Fruit fly (Drosophila melanogaster): Measurements from ENCODE around the gene CG12219.

CG12219 gene

dm6 chrX:6301052-6301451, at the start of gene CG12219:
TSS of gene CG12219 (minus strand) at chrX:6301285.
- TF ChIP-seq psq (optimal IDR thresholded peaks at IDR 0.05) (no peak), h (optimal IDR thresholded peaks at IDR 0.05) (no peak), ttk (optimal IDR thresholded peaks at IDR 0.05) (no peak), Sin3A (optimal IDR thresholded peaks at IDR 0.05) (no peak), insv (optimal IDR thresholded peaks at IDR 0.05) (no peak), Myc (optimal IDR thresholded peaks at IDR 0.05) (no peak)

dm6 chrX:6350213-6350679, 49.2 kb upstream of the CG12219 start, which contains the start of the genes ND-B16.6 and kdn:
TSS of gene ND-B16.6 (minus strand) at chrX:6350401.
TSS of gene kdn (plus strand) at chrX:6350629.
- TF ChIP-seq h (optimal IDR thresholded peaks at IDR 0.05), result no peak
- TF ChIP-seq Sin3A (optimal IDR thresholded peaks at IDR 0.05), result no peak
- no peak for TF ChIP-seq Myc (optimal IDR thresholded peaks at IDR 0.05)
- no peak for TF ChIP-seq ttk (optimal IDR thresholded peaks at IDR 0.05)
- TF ChIP-seq insv (optimal IDR thresholded peaks at IDR 0.05), result no peak
- no peak for TF ChIP-seq psq (optimal IDR thresholded peaks at IDR 0.05)

- TF ChIP-seq Myc (optimal IDR thresholded peaks at IDR 0.05), result no peak
- TF ChIP-seq psq (optimal IDR thresholded peaks at IDR 0.05), result no peak
Observed at dm6 chrX:6349231-6349630, 48.1 kb upstream of the CG12219 start.

dm6 chrX:6346926-6347367, 45.9 kb upstream of the CG12219 start, which contains the start of gene CG3847:
TSS of gene CG3847 (plus strand) at chrX:6347103.
- TF ChIP-seq psq (optimal IDR thresholded peaks at IDR 0.05) (no peak), Sin3A (optimal IDR thresholded peaks at IDR 0.05) (no peak)

- no peak for TF ChIP-seq h (optimal IDR thresholded peaks at IDR 0.05)
- no peak for TF ChIP-seq Sin3A (optimal IDR thresholded peaks at IDR 0.05)
- TF ChIP-seq ttk (optimal IDR thresholded peaks at IDR 0.05), result no peak
- TF ChIP-seq insv (optimal IDR thresholded peaks at IDR 0.05), result no peak
- TF ChIP-seq psq (optimal IDR thresholded peaks at IDR 0.05), result no peak
- no peak for TF ChIP-seq Myc (optimal IDR thresholded peaks at IDR 0.05)
Observed at dm6 chrX:6346153-6346552, 45.1 kb upstream of the CG12219 start.

- TF ChIP-seq Sin3A (optimal IDR thresholded peaks at IDR 0.05) (no peak), ttk (optimal IDR thresholded peaks at IDR 0.05) (no peak), insv (optimal IDR thresholded peaks at IDR 0.05) (no peak), psq (optimal IDR thresholded peaks at IDR 0.05) (no peak), h (optimal IDR thresholded peaks at IDR 0.05) (no peak), Myc (optimal IDR thresholded peaks at IDR 0.05) (no peak)
Observed at dm6 chrX:6344538-6345074, 43.5 kb upstream of the CG12219 start.

dm6 chrX:6343786-6344537, 42.9 kb upstream of the CG12219 start:
- TF ChIP-seq h (optimal IDR thresholded peaks at IDR 0.05) (no peak), psq (optimal IDR thresholded peaks at IDR 0.05) (no peak), insv (optimal IDR thresholded peaks at IDR 0.05) (no peak), Sin3A (optimal IDR thresholded peaks at IDR 0.05) (no peak)

dm6 chrX:6343323-6343722, 42.2 kb upstream of the CG12219 start:
- no peak for TF ChIP-seq Sin3A (optimal IDR thresholded peaks at IDR 0.05)
- no peak for TF ChIP-seq insv (optimal IDR thresholded peaks at IDR 0.05)
- TF ChIP-seq ttk (optimal IDR thresholded peaks at IDR 0.05), result no peak
- no peak for TF ChIP-seq h (optimal IDR thresholded peaks at IDR 0.05)
- no peak for TF ChIP-seq Myc (optimal IDR thresholded peaks at IDR 0.05)
- TF ChIP-seq psq (optimal IDR thresholded peaks at IDR 0.05), result no peak

- TF ChIP-seq psq (optimal IDR thresholded peaks at IDR 0.05) (no peak), insv (optimal IDR thresholded peaks at IDR 0.05) (no peak), Myc (optimal IDR thresholded peaks at IDR 0.05) (no peak), h (optimal IDR thresholded peaks at IDR 0.05) (no peak), ttk (optimal IDR thresholded peaks at IDR 0.05) (no peak), Sin3A (optimal IDR thresholded peaks at IDR 0.05) (no peak)
Observed at dm6 chrX:6341678-6342077, 40.6 kb upstream of the CG12219 start.

dm6 chrX:6340593-6341068, 39.5 kb upstream of the CG12219 start:
- no peak for TF ChIP-seq insv (optimal IDR thresholded peaks at IDR 0.05)
- TF ChIP-seq h (optimal IDR thresholded peaks at IDR 0.05), result no peak
- TF ChIP-seq psq (optimal IDR thresholded peaks at IDR 0.05), result no peak
- TF ChIP-seq ttk (optimal IDR thresholded peaks at IDR 0.05), result no peak
- TF ChIP-seq Myc (optimal IDR thresholded peaks at IDR 0.05), result no peak
- TF ChIP-seq Sin3A (optimal IDR thresholded peaks at IDR 0.05), result no peak

- TF ChIP-seq psq (optimal IDR thresholded peaks at IDR 0.05), result no peak
Observed at dm6 chrX:6339970-6340548, 39.0 kb upstream of the CG12219 start.

dm6 chrX:6338738-6339614, 37.9 kb upstream of the CG12219 start:
- no peak for TF ChIP-seq Myc (optimal IDR thresholded peaks at IDR 0.05)
- TF ChIP-seq insv (optimal IDR thresholded peaks at IDR 0.05), result no peak
- TF ChIP-seq ttk (optimal IDR thresholded peaks at IDR 0.05), result no peak
- TF ChIP-seq Sin3A (optimal IDR thresholded peaks at IDR 0.05), result no peak
- no peak for TF ChIP-seq psq (optimal IDR thresholded peaks at IDR 0.05)
- no peak for TF ChIP-seq h (optimal IDR thresholded peaks at IDR 0.05)

All from Kc167 (cell line).